Worm (Caenorhabditis elegans) whole organism, L3 larva: Measurements from ENCODE around the gene elo-8.
A peak's percentile ranks its signal among the peaks of the same experiment; 100 is the strongest.

Source experiments
- R02D3.7 ChIP-seq: fragments of 150-350 bp; optimal IDR thresholded peaks from 2 replicates; lab custom pipeline; 2014; ENCODE audit warnings: missing biosample characterization, missing genetic modification characterization
- ZK546.5 ChIP-seq: sonication (generic microtip); optimal IDR thresholded peaks from 2 replicates; lab custom pipeline; 2017; ENCODE audit warnings: missing biosample characterization, missing genetic modification characterization
- ceh-28 ChIP-seq: fragments of 150-350 bp; optimal IDR thresholded peaks from 2 replicates; lab custom pipeline; 2014; ENCODE audit warnings: missing biosample characterization, missing genetic modification reagents, missing genetic modification characterization
- ceh-9 ChIP-seq: sonication (generic microtip); optimal IDR thresholded peaks from 2 replicates; lab custom pipeline; 2018; ENCODE audit warnings: missing biosample characterization, missing genetic modification characterization
- egl-27 ChIP-seq: sonication (generic microtip); optimal IDR thresholded peaks from 4 replicates; lab custom pipeline; 2017; ENCODE audit warnings: missing biosample characterization, missing genetic modification reagents, missing genetic modification characterization
- egl-5 ChIP-seq: fragments of 150-350 bp; optimal IDR thresholded peaks from 2 replicates; lab custom pipeline; 2017; ENCODE audit warnings: missing biosample characterization, missing genetic modification reagents, missing genetic modification characterization, inconsistent platforms
- elt-1 ChIP-seq: fragments of 150-350 bp; optimal IDR thresholded peaks from 2 replicates; lab custom pipeline; 2014; ENCODE audit warnings: missing biosample characterization, missing genetic modification characterization
- elt-2 ChIP-seq: sonication (generic microtip); optimal IDR thresholded peaks from 2 replicates; lab custom pipeline; 2016; ENCODE audit warnings: missing genetic modification reagents, mild to moderate bottlenecking, missing genetic modification characterization, missing compliant biosample characterization
- elt-3 ChIP-seq, 3 experiments: fragments of 150-350 bp in 1 of 3; sonication (generic microtip) in 2 of 3; optimal IDR thresholded peaks; 2 replicates in 2 of 3; 4 replicates in 1 of 3; lab custom pipeline; 2014 to 2017; ENCODE audit warnings: missing biosample characterization in 3 of 3, missing genetic modification characterization in 3 of 3
- eor-1 ChIP-seq, 2 experiments: fragments of 150-350 bp; optimal IDR thresholded peaks; 2 replicates each; lab custom pipeline; 2014 to 2018; ENCODE audit warnings: missing biosample characterization in 2 of 2, missing genetic modification characterization in 2 of 2
- fkh-10 ChIP-seq: sonication (generic microtip); optimal IDR thresholded peaks from 2 replicates; lab custom pipeline; 2017; ENCODE audit warnings: missing biosample characterization, missing genetic modification reagents, missing genetic modification characterization
- fkh-2 ChIP-seq: fragments of 150-350 bp; optimal IDR thresholded peaks from 2 replicates; lab custom pipeline; 2014; ENCODE audit warnings: missing biosample characterization, missing genetic modification reagents, missing genetic modification characterization
- fos-1 ChIP-seq: fragments of 150-350 bp; optimal IDR thresholded peaks from 2 replicates; lab custom pipeline; 2014; ENCODE audit warnings: missing biosample characterization, missing genetic modification characterization
- hmg-11 ChIP-seq: sonication (generic microtip); optimal IDR thresholded peaks from 2 replicates; lab custom pipeline; 2016; ENCODE audit warnings: missing genetic modification characterization, missing compliant biosample characterization
- jun-1 ChIP-seq: fragments of 150-350 bp; optimal IDR thresholded peaks from 2 replicates; lab custom pipeline; 2014; ENCODE audit warnings: missing biosample characterization, missing genetic modification reagents, missing genetic modification characterization
- lin-15B ChIP-seq: fragments of 150-350 bp; optimal IDR thresholded peaks from 2 replicates; lab custom pipeline; 2014; ENCODE audit warnings: missing biosample characterization, missing genetic modification characterization
- lin-39 ChIP-seq: fragments of 150-350 bp; optimal IDR thresholded peaks from 2 replicates; lab custom pipeline; 2018; ENCODE audit warnings: missing biosample characterization, missing genetic modification reagents, missing genetic modification characterization
- lsy-12 ChIP-seq: sonication (generic microtip); optimal IDR thresholded peaks from 2 replicates; lab custom pipeline; 2016; ENCODE audit warnings: mild to moderate bottlenecking, missing genetic modification characterization, missing compliant biosample characterization
- mdl-1 ChIP-seq: fragments of 150-350 bp; optimal IDR thresholded peaks from 2 replicates; lab custom pipeline; 2014; ENCODE audit warnings: missing biosample characterization, missing genetic modification characterization
- nhr-11 ChIP-seq: fragments of 150-350 bp; optimal IDR thresholded peaks from 2 replicates; lab custom pipeline; 2014; ENCODE audit warnings: missing biosample characterization, missing genetic modification characterization
- nhr-12 ChIP-seq: fragments of 150-350 bp; optimal IDR thresholded peaks from 2 replicates; lab custom pipeline; 2014; ENCODE audit warnings: missing biosample characterization, missing genetic modification characterization
- nhr-23 ChIP-seq: fragments of 150-350 bp; optimal IDR thresholded peaks from 2 replicates; lab custom pipeline; 2014; ENCODE audit warnings: missing biosample characterization, missing genetic modification reagents, missing genetic modification characterization
- nhr-237 ChIP-seq: fragments of 150-350 bp; optimal IDR thresholded peaks from 2 replicates; lab custom pipeline; 2014; ENCODE audit warnings: missing biosample characterization, missing genetic modification characterization
- nhr-25 ChIP-seq: sonication (generic microtip); optimal IDR thresholded peaks from 2 replicates; lab custom pipeline; 2017; ENCODE audit warnings: missing biosample characterization, missing genetic modification characterization
- nhr-28 ChIP-seq: fragments of 150-350 bp; optimal IDR thresholded peaks from 2 replicates; lab custom pipeline; 2014; ENCODE audit warnings: missing biosample characterization, missing genetic modification characterization
- nhr-67 ChIP-seq: fragments of 150-350 bp; optimal IDR thresholded peaks from 2 replicates; lab custom pipeline; 2014; ENCODE audit warnings: missing biosample characterization, missing genetic modification characterization
- nhr-76 ChIP-seq: fragments of 150-350 bp; sonication (generic microtip); optimal IDR thresholded peaks from 5 replicates; lab custom pipeline; 2014; ENCODE audit warnings: missing biosample characterization, missing genetic modification characterization
- pha-4 ChIP-seq: fragments of 150-350 bp; optimal IDR thresholded peaks from 2 replicates; lab custom pipeline; 2014; ENCODE audit warnings: missing biosample characterization, missing genetic modification reagents, missing genetic modification characterization
- pqm-1 ChIP-seq: fragments of 150-350 bp; optimal IDR thresholded peaks from 2 replicates; lab custom pipeline; 2017; ENCODE audit warnings: missing biosample characterization, missing genetic modification characterization, inconsistent platforms
- sea-2 ChIP-seq: fragments of 150-350 bp; sonication (generic microtip); optimal IDR thresholded peaks from 4 replicates; lab custom pipeline; 2014; ENCODE audit warnings: missing biosample characterization, missing genetic modification reagents, missing genetic modification characterization
- skn-1 ChIP-seq: fragments of 150-350 bp; optimal IDR thresholded peaks from 2 replicates; lab custom pipeline; 2014; ENCODE audit warnings: missing biosample characterization, missing genetic modification characterization
- tbx-2 ChIP-seq: sonication (generic microtip); optimal IDR thresholded peaks from 2 replicates; lab custom pipeline; 2016; ENCODE audit warnings: mild to moderate bottlenecking, missing genetic modification characterization, missing compliant biosample characterization
- unc-39 ChIP-seq: sonication (generic microtip); optimal IDR thresholded peaks from 4 replicates; lab custom pipeline; 2017; ENCODE audit warnings: missing biosample characterization, missing genetic modification characterization
- unc-62 ChIP-seq: fragments of 150-350 bp; sonication (generic microtip); optimal IDR thresholded peaks from 4 replicates; lab custom pipeline; 2014; ENCODE audit warnings: missing biosample characterization, missing genetic modification reagents, missing genetic modification characterization

Gene elo-8

DNA sequence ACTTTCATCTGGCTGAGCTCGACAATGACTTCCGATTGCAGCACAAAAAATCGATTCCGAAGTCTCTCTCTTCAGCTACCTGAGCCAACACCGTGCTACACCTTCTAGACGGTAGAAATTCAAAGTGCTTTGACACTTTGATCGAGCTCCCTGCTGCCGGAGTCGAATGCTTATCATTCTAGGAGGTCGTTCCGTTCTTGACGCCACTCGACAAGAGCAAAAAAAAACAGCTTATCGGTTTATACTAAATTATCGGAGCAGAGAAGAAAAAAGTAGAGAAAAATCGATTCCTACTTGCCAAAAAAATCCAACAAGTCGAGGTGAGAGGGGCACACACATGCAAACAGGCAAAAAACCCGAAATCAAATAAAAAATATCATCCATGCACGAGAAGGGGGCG, 36.7 kb upstream of the elo-8 start:
- TF ChIP-seq ZK546.5 (tag; lab: Kevin White, UChicago) (no peak), fos-1 (tag; lab: Kevin White, UChicago) (no peak), tbx-2 (no peak), ceh-28 (no peak), nhr-11 (no peak), lin-15B (tag; lab: Kevin White, UChicago) (no peak), fkh-10 (GFP tag; lab: Kevin White, UChicago) (no peak), eor-1 (tag; optimal IDR thresholded peaks at IDR 0.05; lab: Kevin White, UChicago) (no peak), nhr-23 (tag; lab: Kevin White, UChicago) (no peak), elt-2 (peak; percentile 81), jun-1 (tag; lab: Kevin White, UChicago) (peak; percentile 17), egl-5 (tag; lab: Kevin White, UChicago) (no peak), skn-1 (tag; lab: Kevin White, UChicago) (no peak), lin-39 (tag; lab: Kevin White, UChicago) (no peak), elt-1 (tag; lab: Kevin White, UChicago) (no peak), egl-27 (tag; lab: Kevin White, UChicago) (no peak), hmg-11 (tag; lab: Kevin White, UChicago) (no peak), R02D3.7 (tag; lab: Kevin White, UChicago) (no peak), lsy-12 (tag; lab: Kevin White, UChicago) (no peak), pha-4 (tag; lab: Kevin White, UChicago) (peak; percentile 23), fkh-2 (tag; lab: Kevin White, UChicago) (no peak), nhr-12 (tag; lab: Kevin White, UChicago) (no peak), ceh-9 (tag; lab: Kevin White, UChicago) (no peak), unc-39 (no peak), unc-62 (GFP tag; lab: Kevin White, UChicago) (no peak), nhr-67 (tag; lab: Kevin White, UChicago) (no peak)

DNA sequence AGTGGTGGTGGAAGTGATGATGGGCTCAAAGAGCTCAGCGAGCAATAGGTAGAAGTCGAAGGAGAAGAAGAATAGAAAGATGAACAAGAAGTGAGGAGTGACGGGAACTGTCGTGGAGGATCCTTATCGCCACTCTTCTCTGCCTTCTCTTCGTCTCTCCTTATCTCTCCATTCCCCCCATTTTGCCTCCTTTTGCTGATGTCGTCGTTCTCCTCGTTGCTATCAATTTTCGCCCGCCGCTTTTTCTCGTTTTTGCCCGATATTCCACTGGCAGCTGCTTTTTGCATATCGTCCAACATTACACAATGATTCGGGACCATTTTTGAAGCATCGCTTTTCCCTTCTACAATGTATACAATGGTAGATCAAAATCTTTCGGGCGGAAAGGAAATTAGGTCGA, 35.5 kb upstream of the elo-8 start:
- peak; percentile 84 for TF ChIP-seq elt-2
- no peak for TF ChIP-seq egl-5 (tag; lab: Kevin White, UChicago)
- TF ChIP-seq nhr-25 = no peak
- TF ChIP-seq elt-3 (tag; optimal IDR thresholded peaks at IDR 0.05; lab: Kevin White, UChicago) = peak in 1 of 3 experiments; percentile 71

DNA sequence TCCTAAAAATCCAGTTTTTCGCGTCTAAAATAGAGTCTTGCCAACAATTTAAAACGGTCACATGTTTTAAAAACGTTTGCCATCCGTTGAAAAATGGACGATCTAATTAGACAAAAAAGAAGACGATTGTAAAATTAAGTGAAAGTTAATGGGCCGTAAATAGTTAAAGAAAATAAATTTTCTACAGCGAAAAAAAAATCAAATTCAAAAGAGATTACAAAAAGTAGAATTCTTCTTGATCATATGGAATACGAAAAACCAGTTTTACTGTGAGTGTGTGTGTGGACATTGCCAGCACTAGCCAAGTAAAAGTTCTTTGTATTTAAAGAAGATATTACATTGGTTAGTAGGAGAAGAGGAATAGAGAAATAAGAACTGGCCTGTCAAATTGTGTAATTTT, 30.2 kb upstream of the elo-8 start:
- no peak for TF ChIP-seq fkh-2 (tag; lab: Kevin White, UChicago)
- TF ChIP-seq ceh-9 (tag; lab: Kevin White, UChicago) = no peak
- no peak for TF ChIP-seq ZK546.5 (tag; lab: Kevin White, UChicago)
- peak; percentile 16 for TF ChIP-seq nhr-25
- TF ChIP-seq nhr-76 = no peak
- no peak for TF ChIP-seq pqm-1
- TF ChIP-seq lin-15B (tag; lab: Kevin White, UChicago) = no peak
- no peak for TF ChIP-seq nhr-237 (tag; lab: Kevin White, UChicago)
- TF ChIP-seq nhr-12 (tag; lab: Kevin White, UChicago) = no peak
- TF ChIP-seq fkh-10 (GFP tag; lab: Kevin White, UChicago) = no peak
- TF ChIP-seq nhr-28 (tag; lab: Kevin White, UChicago) = no peak
- no peak for TF ChIP-seq mdl-1 (tag; lab: Kevin White, UChicago)
- TF ChIP-seq tbx-2 = no peak
- TF ChIP-seq elt-1 (tag; lab: Kevin White, UChicago) = peak; percentile 0
- no peak for TF ChIP-seq sea-2 (GFP tag; lab: Kevin White, UChicago)

DNA sequence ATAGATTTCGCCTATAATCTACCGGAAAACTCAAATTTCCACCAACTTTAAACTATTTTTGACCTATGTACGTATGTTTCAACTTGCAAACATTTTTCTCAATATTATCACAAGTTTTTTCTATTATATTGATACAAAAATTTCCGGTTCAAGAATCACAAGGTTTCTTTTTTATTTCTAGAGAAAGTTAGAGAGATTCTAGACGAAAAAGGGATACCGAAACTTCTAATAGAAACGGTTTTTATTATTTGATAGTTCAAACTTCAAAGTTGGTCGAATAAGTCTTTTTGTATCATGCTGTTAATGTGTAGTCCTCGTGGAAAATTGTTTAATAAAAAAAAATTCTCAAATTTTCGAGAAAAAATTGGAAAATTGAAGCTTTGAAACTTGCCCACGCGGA, 23.2 kb upstream of the elo-8 start:
- peak; percentile 12 for TF ChIP-seq nhr-23 (tag; lab: Kevin White, UChicago)
- TF ChIP-seq nhr-28 (tag; lab: Kevin White, UChicago) = no peak
- TF ChIP-seq jun-1 (tag; lab: Kevin White, UChicago) = no peak
- TF ChIP-seq ceh-28 = no peak
